Fruit fly (Drosophila melanogaster) whole organism, embryonic: ENCODE data around the gene Rassf.

ENCODE experiments used
- Abd-B ChIP-seq: fragments of 200-800 bp; sonication (Bioruptor generic); optimal IDR thresholded peaks from 2 replicates; lab custom pipeline; 2018; ENCODE audit warnings: missing biosample characterization, mild to moderate bottlenecking, missing genetic modification characterization, moderate library complexity
- Atf3 ChIP-seq: fragments of 200-800 bp; sonication (Bioruptor generic); optimal IDR thresholded peaks from 3 replicates; lab custom pipeline; 2016; ENCODE audit warnings: missing biosample characterization, missing genetic modification characterization
- CG10431 ChIP-seq: fragments of 200-800 bp; sonication (Bioruptor generic); optimal IDR thresholded peaks from 3 replicates; lab custom pipeline; 2018; ENCODE audit warnings: missing biosample characterization, mild to moderate bottlenecking, missing genetic modification characterization
- CG10565 ChIP-seq: fragments of 200-800 bp; sonication (Bioruptor generic); optimal IDR thresholded peaks from 3 replicates; lab custom pipeline; 2016; ENCODE audit warnings: missing biosample characterization, mild to moderate bottlenecking, missing genetic modification characterization
- CG15073 ChIP-seq: fragments of 200-800 bp; sonication (Bioruptor generic); optimal IDR thresholded peaks from 2 replicates; lab custom pipeline; 2016; ENCODE audit warnings: missing biosample characterization, missing genetic modification characterization
- CG15696 ChIP-seq: fragments of 200-800 bp; sonication (Bioruptor generic); optimal IDR thresholded peaks from 2 replicates; lab custom pipeline; 2019; ENCODE audit warnings: missing biosample characterization, mild to moderate bottlenecking, missing genetic modification characterization, moderate library complexity
- CG16779 ChIP-seq: fragments of 200-800 bp; sonication (Bioruptor generic); IDR thresholded peaks from 2 replicates; pipeline ENCODE4 v1.3.6; 2022; ENCODE audit warnings: missing biosample characterization, missing genetic modification characterization
- CG18011 ChIP-seq: fragments of 200-800 bp; sonication (Bioruptor generic); optimal IDR thresholded peaks from 2 replicates; lab custom pipeline; 2017; ENCODE audit warnings: missing biosample characterization, missing genetic modification characterization, mild to moderate bottlenecking, moderate library complexity, missing genotype
- CG2199 ChIP-seq: fragments of 200-800 bp; sonication (Bioruptor generic); IDR thresholded peaks from 3 replicates; pipeline ENCODE4 v1.3.6; 2022; ENCODE audit warnings: missing biosample characterization, missing genetic modification characterization
- CG30403 ChIP-seq: fragments of 200-800 bp; sonication (Bioruptor generic); optimal IDR thresholded peaks from 3 replicates; lab custom pipeline; 2016; ENCODE audit warnings: missing biosample characterization, missing genetic modification characterization
- CG3065 ChIP-seq: fragments of 200-800 bp; sonication (Bioruptor generic); optimal IDR thresholded peaks from 2 replicates; lab custom pipeline; 2016; ENCODE audit warnings: missing biosample characterization, missing genetic modification characterization
- CG3163 ChIP-seq: fragments of 200-800 bp; sonication (Bioruptor generic); optimal IDR thresholded peaks from 3 replicates; lab custom pipeline; 2016; ENCODE audit warnings: missing biosample characterization, missing genetic modification characterization
- CG34224 ChIP-seq: fragments of 200-800 bp; sonication (Bioruptor generic); IDR thresholded peaks from 3 replicates; pipeline ENCODE4 v1.3.6; 2022; ENCODE audit warnings: missing biosample characterization, missing genetic modification characterization; ENCODE audit not compliant: partially characterized antibody
- CG3726 ChIP-seq: fragments of 200-800 bp; sonication (Bioruptor generic); IDR thresholded peaks from 3 replicates; pipeline ENCODE4, ENCODE4 v1.3.6; 2022; ENCODE audit warnings: missing biosample characterization, missing genetic modification characterization
- CG3838 ChIP-seq: fragments of 200-800 bp; sonication (Bioruptor generic); optimal IDR thresholded peaks from 3 replicates; lab custom pipeline; 2016; ENCODE audit warnings: missing biosample characterization, missing genetic modification characterization
- CG5245 ChIP-seq: fragments of 200-800 bp; sonication (Bioruptor generic); optimal IDR thresholded peaks from 3 replicates; lab custom pipeline; 2016; ENCODE audit warnings: missing biosample characterization, missing genetic modification characterization
- CG7271 ChIP-seq: fragments of 200-800 bp; sonication (Bioruptor generic); optimal IDR thresholded peaks from 2 replicates; lab custom pipeline; 2018; ENCODE audit warnings: missing biosample characterization, mild to moderate bottlenecking, missing genetic modification characterization, moderate library complexity
- CG8478 ChIP-seq: fragments of >200 bp; optimal IDR thresholded peaks from 2 replicates; lab custom pipeline; 2018
- CG9932 ChIP-seq: fragments of 200-800 bp; sonication (Bioruptor generic); IDR thresholded peaks from 2 replicates; pipeline ENCODE4 v1.3.6; 2022; ENCODE audit warnings: missing biosample characterization, missing genetic modification characterization
- CrebB ChIP-seq: fragments of 200-800 bp; sonication (Bioruptor generic); optimal IDR thresholded peaks from 3 replicates; lab custom pipeline; 2018; ENCODE audit warnings: missing biosample characterization, mild to moderate bottlenecking, missing genetic modification characterization
- Doc2 ChIP-seq: fragments of 200-800 bp; sonication (Bioruptor generic); IDR thresholded peaks from 2 replicates; pipeline ENCODE4 v1.3.6; 2022; ENCODE audit warnings: missing biosample characterization, missing genetic modification characterization
- HLH4C ChIP-seq: fragments of 200-800 bp; sonication (Bioruptor generic); IDR thresholded peaks from 3 replicates; pipeline ENCODE4 v1.3.6; 2022; ENCODE audit warnings: missing biosample characterization, missing genetic modification characterization; ENCODE audit not compliant: partially characterized antibody
- Hey ChIP-seq: fragments of 200-800 bp; sonication (Bioruptor generic); optimal IDR thresholded peaks from 3 replicates; lab custom pipeline; 2018; ENCODE audit warnings: missing biosample characterization, mild to moderate bottlenecking, missing genetic modification characterization
- HmgZ ChIP-seq: fragments of 200-800 bp; sonication (Bioruptor generic); optimal IDR thresholded peaks from 2 replicates; lab custom pipeline; 2018; ENCODE audit warnings: missing biosample characterization, mild to moderate bottlenecking, missing genetic modification characterization
- Hmr ChIP-seq: fragments of 200-800 bp; sonication (Bioruptor generic); optimal IDR thresholded peaks from 3 replicates; lab custom pipeline; 2017; ENCODE audit warnings: mild to moderate bottlenecking, missing biosample characterization, missing genetic modification reagents, missing genetic modification characterization
- Jarid2 ChIP-seq: fragments of 200-800 bp; sonication (Bioruptor generic); optimal IDR thresholded peaks from 3 replicates; lab custom pipeline; 2017; ENCODE audit warnings: mild to moderate bottlenecking, missing biosample characterization, missing genetic modification reagents, missing genetic modification characterization
- Myb ChIP-seq: fragments of 200-800 bp; sonication (Bioruptor generic); optimal IDR thresholded peaks from 2 replicates; lab custom pipeline; 2016; ENCODE audit warnings: missing biosample characterization, missing genetic modification characterization
- Optix ChIP-seq: fragments of 200-800 bp; sonication (Bioruptor generic); IDR thresholded peaks from 3 replicates; pipeline ENCODE4 v1.3.6; 2022; ENCODE audit warnings: missing biosample characterization, missing genetic modification characterization
- Sin3A ChIP-seq: fragments of >200 bp; optimal IDR thresholded peaks from 2 replicates; lab custom pipeline; 2018
- Taf1 ChIP-seq: fragments of 200-800 bp; sonication (Bioruptor generic); IDR thresholded peaks from 2 replicates; pipeline ENCODE4 v1.3.6; 2022; ENCODE audit warnings: missing biosample characterization, missing genetic modification characterization
- Trl ChIP-seq, 3 experiments: fragments of >200 bp in 2 of 3; fragments of 200-800 bp in 1 of 3; sonication (Bioruptor generic) in 1 of 3; optimal IDR thresholded peaks; 2 replicates in 1 of 3; 3 replicates in 2 of 3; lab custom pipeline; 2016 to 2017; ENCODE audit warnings: missing biosample characterization in 1 of 3, missing genetic modification characterization in 1 of 3
- ac ChIP-seq: fragments of 200-800 bp; sonication (Bioruptor generic); optimal IDR thresholded peaks from 3 replicates; lab custom pipeline; 2017; ENCODE audit warnings: missing biosample characterization, mild to moderate bottlenecking, missing genetic modification characterization
- ash1 ChIP-seq: fragments of 200-800 bp; sonication (Bioruptor generic); optimal IDR thresholded peaks from 2 replicates; lab custom pipeline; 2018; ENCODE audit warnings: missing biosample characterization, mild to moderate bottlenecking, missing genetic modification characterization
- cas ChIP-seq: fragments of 200-800 bp; sonication (Bioruptor generic); IDR thresholded peaks from 2 replicates; pipeline ENCODE4 v1.3.6; 2022; ENCODE audit warnings: missing biosample characterization, missing genetic modification characterization
- croc ChIP-seq: fragments of 200-800 bp; sonication (Bioruptor generic); conservative IDR thresholded peaks from 3 replicates; pipeline ENCODE4 v1.3.6; 2022; ENCODE audit warnings: missing biosample characterization, missing genetic modification characterization
- da ChIP-seq: fragments of 200-800 bp; sonication (Bioruptor generic); optimal IDR thresholded peaks from 2 replicates; lab custom pipeline; 2016; ENCODE audit warnings: missing biosample characterization, missing genetic modification characterization
- dan ChIP-seq: fragments of 200-800 bp; sonication (Bioruptor generic); IDR thresholded peaks from 2 replicates; pipeline ENCODE4 v1.3.6; 2022; ENCODE audit warnings: missing biosample characterization, missing genetic modification characterization
- dysf ChIP-seq: fragments of 200-800 bp; sonication (Bioruptor generic); IDR thresholded peaks from 3 replicates; pipeline ENCODE4 v1.3.6; 2022; ENCODE audit warnings: missing biosample characterization, missing genetic modification characterization
- fd96Cb ChIP-seq: fragments of 200-800 bp; sonication (Bioruptor generic); optimal IDR thresholded peaks from 2 replicates; lab custom pipeline; 2018; ENCODE audit warnings: missing biosample characterization, mild to moderate bottlenecking, missing genetic modification characterization, moderate library complexity
- fu2 ChIP-seq: fragments of 200-800 bp; sonication (Bioruptor generic); optimal IDR thresholded peaks from 2 replicates; lab custom pipeline; 2016; ENCODE audit warnings: missing biosample characterization, missing genetic modification characterization
- gsb ChIP-seq: fragments of 200-800 bp; sonication (Bioruptor generic); IDR thresholded peaks from 2 replicates; pipeline ENCODE4 v1.3.6; 2022; ENCODE audit warnings: missing biosample characterization, missing genetic modification characterization
- hkb ChIP-seq, 2 experiments: fragments of 200-800 bp in 1 of 2; fragments of >200 bp in 1 of 2; sonication (Bioruptor generic) in 1 of 2; IDR thresholded peaks in 1 of 2; optimal IDR thresholded peaks in 1 of 2; 2 replicates each; pipeline versions ENCODE4 v1.3.6 to Lab custom; 2017 to 2022; ENCODE audit warnings: missing biosample characterization in 1 of 2, missing genetic modification characterization in 1 of 2
- lilli ChIP-seq: fragments of 200-800 bp; sonication (Bioruptor generic); optimal IDR thresholded peaks from 3 replicates; lab custom pipeline; 2016; ENCODE audit warnings: missing biosample characterization, missing genetic modification characterization
- lov ChIP-seq, 2 experiments: fragments of 200-800 bp in 1 of 2; fragments of >200 bp in 1 of 2; sonication (Bioruptor generic) in 1 of 2; IDR thresholded peaks in 1 of 2; optimal IDR thresholded peaks in 1 of 2; 2 replicates in 1 of 2; 3 replicates in 1 of 2; pipeline versions ENCODE4 v1.3.6 to Lab custom; 2017 to 2022; ENCODE audit warnings: missing biosample characterization in 1 of 2, missing genetic modification characterization in 1 of 2
- pho ChIP-seq: fragments of 200-800 bp; sonication (Bioruptor generic); optimal IDR thresholded peaks from 2 replicates; lab custom pipeline; 2016; ENCODE audit warnings: missing biosample characterization, missing genetic modification characterization
- psq ChIP-seq: fragments of 200-800 bp; sonication (Bioruptor generic); optimal IDR thresholded peaks from 2 replicates; lab custom pipeline; 2017; ENCODE audit warnings: missing biosample characterization, missing genetic modification characterization
- row ChIP-seq: fragments of 200-800 bp; sonication (Bioruptor generic); IDR thresholded peaks from 3 replicates; pipeline ENCODE4 v1.3.6; 2022; ENCODE audit warnings: missing biosample characterization, missing genetic modification characterization
- sim ChIP-seq: fragments of 200-800 bp; sonication (Bioruptor generic); IDR thresholded peaks from 2 replicates; pipeline ENCODE4 v1.3.6; 2022; ENCODE audit warnings: missing biosample characterization, missing genetic modification characterization
- sqz ChIP-seq: fragments of 200-800 bp; sonication (Bioruptor generic); optimal IDR thresholded peaks from 3 replicates; lab custom pipeline; 2018; ENCODE audit warnings: missing biosample characterization, mild to moderate bottlenecking, missing genetic modification characterization
- sr ChIP-seq: fragments of 200-800 bp; sonication (Bioruptor generic); IDR thresholded peaks from 3 replicates; pipeline ENCODE4 v1.3.6; 2022; ENCODE audit warnings: missing biosample characterization, missing genetic modification characterization
- toy ChIP-seq: fragments of 200-800 bp; sonication (Bioruptor generic); IDR thresholded peaks from 2 replicates; pipeline ENCODE4 v1.3.6; 2022; ENCODE audit warnings: missing biosample characterization, missing genetic modification characterization
- trh ChIP-seq: fragments of 200-800 bp; sonication (Bioruptor generic); optimal IDR thresholded peaks from 2 replicates; lab custom pipeline; 2016; ENCODE audit warnings: missing biosample characterization, missing genetic modification characterization
- yki ChIP-seq: fragments of >200 bp; optimal IDR thresholded peaks from 3 replicates; lab custom pipeline; 2018

The Rassf gene

dm6 chr3R:23127796-23128195, 10.1 kb upstream of the Rassf start, which contains the start of gene CG31457 (continued):
- no peak for TF ChIP-seq sr (GFP tag; lab: Robert Waterston, UW)
- TF ChIP-seq Myb (GFP tag; lab: Kevin White, UChicago) = peak; percentile 35
- peak; percentile 23 for TF ChIP-seq lilli (GFP tag; lab: Kevin White, UChicago)
- TF ChIP-seq trh = no peak
- TF ChIP-seq CG3163 (GFP tag; lab: Kevin White, UChicago) = no peak
- TF ChIP-seq yki = no peak
- no peak for TF ChIP-seq croc (GFP tag; lab: Robert Waterston, UW)
- TF ChIP-seq CG10565 (GFP tag; lab: Kevin White, UChicago) = no peak
- TF ChIP-seq CG8478 (lab: Kevin White, UChicago) = no peak
- no peak for TF ChIP-seq Atf3 (GFP tag; lab: Kevin White, UChicago)
- TF ChIP-seq Jarid2 (GFP tag; lab: Kevin White, UChicago) = no peak
- TF ChIP-seq CG7271 (tag; lab: Kevin White, UChicago) = no peak
- no peak for TF ChIP-seq Hmr (GFP tag; lab: Kevin White, UChicago)
- peak; percentile 94 for TF ChIP-seq CG18011 (GFP tag; lab: Kevin White, UChicago)
- no peak for TF ChIP-seq Trl (optimal IDR thresholded peaks at IDR 0.05; lab: Kevin White, UChicago)
- TF ChIP-seq Trl (GFP tag; optimal IDR thresholded peaks at IDR 0.05; lab: Kevin White, UChicago) = no peak
- no peak for TF ChIP-seq CG15073
- TF ChIP-seq toy (GFP tag; lab: Robert Waterston, UW) = no peak
- no peak for TF ChIP-seq CG2199 (GFP tag; lab: Robert Waterston, UW)
- TF ChIP-seq CG3838 (GFP tag; lab: Kevin White, UChicago) = no peak
- no peak for TF ChIP-seq CG15696 (tag; lab: Kevin White, UChicago)
- no peak for TF ChIP-seq dan (GFP tag; lab: Robert Waterston, UW)
- TF ChIP-seq Optix = no peak
- no peak for TF ChIP-seq hkb (optimal IDR thresholded peaks at IDR 0.05; lab: Kevin White, UChicago)
- no peak for TF ChIP-seq hkb (GFP tag; IDR thresholded peaks at IDR 0.05; lab: Robert Waterston, UW)
- peak; percentile 70 for TF ChIP-seq Sin3A (lab: Kevin White, UChicago)
- TF ChIP-seq CG3065 (GFP tag; lab: Kevin White, UChicago) = no peak
- no peak for TF ChIP-seq fu2 (GFP tag; lab: Kevin White, UChicago)
- TF ChIP-seq pho = no peak
- TF ChIP-seq CG5245 (GFP tag; lab: Kevin White, UChicago) = no peak
- TF ChIP-seq dysf = no peak
- TF ChIP-seq lov (optimal IDR thresholded peaks at IDR 0.05; lab: Kevin White, UChicago) = no peak
- no peak for TF ChIP-seq lov (GFP tag; IDR thresholded peaks at IDR 0.05; lab: Robert Waterston, UW)
- TF ChIP-seq da (GFP tag; lab: Kevin White, UChicago) = no peak
- no peak for TF ChIP-seq Taf1 (GFP tag; lab: Robert Waterston, UW)
- no peak for TF ChIP-seq CrebB (tag; lab: Kevin White, UChicago)
- TF ChIP-seq gsb = no peak
- TF ChIP-seq CG9932 (GFP tag; lab: Robert Waterston, UW) = no peak
- peak; percentile 77 for TF ChIP-seq HmgZ
- TF ChIP-seq CG3726 (GFP tag; lab: Robert Waterston, UW) = no peak
- no peak for TF ChIP-seq CG30403 (GFP tag; lab: Kevin White, UChicago)
- TF ChIP-seq psq (GFP tag; lab: Kevin White, UChicago) = no peak
- peak; percentile 83 for TF ChIP-seq CG34224 (GFP tag; lab: Robert Waterston, UW)
- no peak for TF ChIP-seq CG10431
- no peak for TF ChIP-seq Abd-B
- no peak for TF ChIP-seq ash1 (GFP tag; lab: Kevin White, UChicago)
- no peak for TF ChIP-seq fd96Cb (tag; lab: Kevin White, UChicago)
- no peak for TF ChIP-seq Doc2
- no peak for TF ChIP-seq ac
- no peak for TF ChIP-seq sqz
- peak; percentile 69 for TF ChIP-seq HLH4C
- no peak for TF ChIP-seq CG16779 (GFP tag; lab: Robert Waterston, UW)
- TF ChIP-seq Hey = no peak
- no peak for TF ChIP-seq sim (GFP tag; lab: Robert Waterston, UW)
- peak; percentile 39; the same call in 1 of the 3 replicates for TF ChIP-seq row
- no peak for TF ChIP-seq cas
